Fruit fly (Drosophila melanogaster): Measurements from ENCODE around the gene CG6293.

The CG6293 gene

dm6 chr3R:10263972-10264536 is 47.4 kb downstream of the CG6293 start, which contains the start of gene Nuak (continued):
- no peak for TF ChIP-seq nerfin-2 (GFP tag; IDR thresholded peaks at IDR 0.05; ENCODE audit: partially characterized antibody)
- TF ChIP-seq dmrt11E (tag; optimal IDR thresholded peaks at IDR 0.05) = peak; percentile 73
- peak; percentile 74 for TF ChIP-seq pros (GFP tag; optimal IDR thresholded peaks at IDR 0.05)
- peak; percentile 90 for TF ChIP-seq CoRest (tag; optimal IDR thresholded peaks at IDR 0.05)
- TF ChIP-seq Six4 (GFP tag; optimal IDR thresholded peaks at IDR 0.05) = peak; percentile 87
- TF ChIP-seq CG31224 (GFP tag; IDR thresholded peaks at IDR 0.05) = no peak
- TF ChIP-seq Mad (GFP tag; optimal IDR thresholded peaks at IDR 0.05) = peak; percentile 80
- TF ChIP-seq pzg (GFP tag; optimal IDR thresholded peaks at IDR 0.05) = peak; percentile 90
- TF ChIP-seq cg (GFP tag; optimal IDR thresholded peaks at IDR 0.05) = no peak
- TF ChIP-seq sug (tag; optimal IDR thresholded peaks at IDR 0.05) = peak; percentile 90
- peak; percentile 98 for TF ChIP-seq jumu (GFP tag; optimal IDR thresholded peaks at IDR 0.05)
- TF ChIP-seq hth (optimal IDR thresholded peaks at IDR 0.05) = no peak
- no peak for TF ChIP-seq Kr (GFP tag; optimal IDR thresholded peaks at IDR 0.05)
- TF ChIP-seq schlank (tag; optimal IDR thresholded peaks at IDR 0.05) = peak; percentile 76
- peak; percentile 60 for TF ChIP-seq CG10565 (GFP tag; optimal IDR thresholded peaks at IDR 0.05)
- peak; percentile 96 for TF ChIP-seq fu2 (GFP tag; optimal IDR thresholded peaks at IDR 0.05)
- peak; percentile 96 for TF ChIP-seq MTF-1 (GFP tag; optimal IDR thresholded peaks at IDR 0.05; ENCODE audit: borderline replicate concordance)
- peak; percentile 86 for TF ChIP-seq Bteb2 (GFP tag; optimal IDR thresholded peaks at IDR 0.05)
- TF ChIP-seq CG30431 (GFP tag; optimal IDR thresholded peaks at IDR 0.05) = peak; percentile 84
- TF ChIP-seq CG9609 (GFP tag; optimal IDR thresholded peaks at IDR 0.05) = peak; percentile 93
- TF ChIP-seq CG1529 (GFP tag; optimal IDR thresholded peaks at IDR 0.05) = peak; percentile 57
- peak; percentile 82 for TF ChIP-seq CG2678 (tag; optimal IDR thresholded peaks at IDR 0.05)
- TF ChIP-seq ATbp (GFP tag; optimal IDR thresholded peaks at IDR 0.05) = peak; percentile 50
- peak; percentile 84 for TF ChIP-seq CG18262 (tag; optimal IDR thresholded peaks at IDR 0.05)
- peak; percentile 68 for TF ChIP-seq CG4328 (GFP tag; optimal IDR thresholded peaks at IDR 0.05)
- peak; percentile 30 for TF ChIP-seq Sox100B (GFP tag; optimal IDR thresholded peaks at IDR 0.05)
- peak; percentile 100 for TF ChIP-seq CG15601 (tag; optimal IDR thresholded peaks at IDR 0.05)
- TF ChIP-seq emc (GFP tag; optimal IDR thresholded peaks at IDR 0.05) = peak; percentile 88
- peak; percentile 86 for TF ChIP-seq CG1792 (GFP tag; optimal IDR thresholded peaks at IDR 0.05)
- TF ChIP-seq stc (GFP tag; IDR thresholded peaks at IDR 0.05) = no peak
- no peak for TF ChIP-seq CG17361 (GFP tag; IDR thresholded peaks at IDR 0.05)
- peak; percentile 93 for TF ChIP-seq Atf-2 (GFP tag; optimal IDR thresholded peaks at IDR 0.05)
- TF ChIP-seq fru (optimal IDR thresholded peaks at IDR 0.05) = no peak
- TF ChIP-seq org-1 (GFP tag; optimal IDR thresholded peaks at IDR 0.05) = peak; percentile 37
- no peak for TF ChIP-seq toy (GFP tag; IDR thresholded peaks at IDR 0.05)
- no peak for TF ChIP-seq CG6689 (GFP tag; IDR thresholded peaks at IDR 0.05)
- no peak for TF ChIP-seq CG11456 (GFP tag; IDR thresholded peaks at IDR 0.05)
- peak; percentile 93 for TF ChIP-seq CG17186 (GFP tag; optimal IDR thresholded peaks at IDR 0.05)
- peak; percentile 80 for TF ChIP-seq CG18619 (GFP tag; optimal IDR thresholded peaks at IDR 0.05)
- no peak for TF ChIP-seq aop (GFP tag; IDR thresholded peaks at IDR 0.05)
- TF ChIP-seq Scr (GFP tag; IDR thresholded peaks at IDR 0.05; ENCODE audit: partially characterized antibody) = no peak
- TF ChIP-seq gt (GFP tag; IDR thresholded peaks at IDR 0.05) = no peak
- peak; percentile 17 for TF ChIP-seq Hand (GFP tag; optimal IDR thresholded peaks at IDR 0.05)
- peak; percentile 96 for TF ChIP-seq pho (GFP tag; optimal IDR thresholded peaks at IDR 0.05)
- TF ChIP-seq Oaz (GFP tag; IDR thresholded peaks at IDR 0.05) = no peak
- no peak for TF ChIP-seq bowl (GFP tag; IDR thresholded peaks at IDR 0.05)
- no peak for TF ChIP-seq run (tag; optimal IDR thresholded peaks at IDR 0.05)
- TF ChIP-seq Fer3 (tag; optimal IDR thresholded peaks at IDR 0.05) = peak; percentile 83
- TF ChIP-seq HmgD (GFP tag; optimal IDR thresholded peaks at IDR 0.05) = peak; percentile 88
- no peak for TF ChIP-seq sisA (GFP tag; IDR thresholded peaks at IDR 0.05)
- TF ChIP-seq CG7745 (tag; optimal IDR thresholded peaks at IDR 0.05) = peak; percentile 32
- TF ChIP-seq CG2199 (GFP tag; IDR thresholded peaks at IDR 0.05) = no peak

All from whole organism, embryonic.